Fruit fly (Drosophila melanogaster): ENCODE results near the gene CG32512.

Gene CG32512

dm6 chrX:21044831-21045447 lies 22.4 kb downstream of the CG32512 start, which contains the start of gene Cbs (continued):
- peak; percentile 67 for TF ChIP-seq CG8924 (tag; optimal IDR thresholded peaks at IDR 0.05)
- no peak for TF ChIP-seq exex (tag; optimal IDR thresholded peaks at IDR 0.05)
- no peak for TF ChIP-seq Lhr (GFP tag; optimal IDR thresholded peaks at IDR 0.05)
- TF ChIP-seq ken (GFP tag; IDR thresholded peaks at IDR 0.05), result peak; percentile 70; the same call in 2 of the 3 replicates
- 0 out of 2 replicates have a peak, but pooled peaks have one; percentile 25 for TF ChIP-seq CG31224 (GFP tag; IDR thresholded peaks at IDR 0.05)
- TF ChIP-seq CG30020 (tag; optimal IDR thresholded peaks at IDR 0.05), result peak; percentile 43
- peak; percentile 53 for TF ChIP-seq CG12659 (GFP tag; optimal IDR thresholded peaks at IDR 0.05)
- 0 out of 2 replicates have a peak, but pooled peaks have one; percentile 42 for TF ChIP-seq seq (GFP tag; IDR thresholded peaks at IDR 0.05)
- peak; percentile 69 for TF ChIP-seq CG4707 (GFP tag; optimal IDR thresholded peaks at IDR 0.05)
- TF ChIP-seq Dbx (GFP tag; IDR thresholded peaks at IDR 0.05), result peak; percentile 63
- TF ChIP-seq ind (GFP tag; optimal IDR thresholded peaks at IDR 0.05), result peak; percentile 56
- peak; percentile 70 for TF ChIP-seq CG14441 (GFP tag; IDR thresholded peaks at IDR 0.05)
- peak; percentile 45 for TF ChIP-seq CG12155 (GFP tag; optimal IDR thresholded peaks at IDR 0.05)
- TF ChIP-seq CG32772 (GFP tag; IDR thresholded peaks at IDR 0.05), result peak; percentile 60
- no peak for TF ChIP-seq CG12744 (GFP tag; optimal IDR thresholded peaks at IDR 0.05)
- TF ChIP-seq CG9797 (GFP tag; optimal IDR thresholded peaks at IDR 0.05), result no peak
- TF ChIP-seq CG8388 (GFP tag; optimal IDR thresholded peaks at IDR 0.05), result peak; percentile 34
- no peak for TF ChIP-seq CG8089 (GFP tag; optimal IDR thresholded peaks at IDR 0.05)
- peak; percentile 75 for TF ChIP-seq Sox100B (GFP tag; optimal IDR thresholded peaks at IDR 0.05)
- TF ChIP-seq CG8765 (GFP tag; IDR thresholded peaks at IDR 0.05), result peak; percentile 46; the same call in 1 of the 2 replicates
- TF ChIP-seq CG10366 (GFP tag; IDR thresholded peaks at IDR 0.05), result peak; percentile 64
- peak; percentile 47 for TF ChIP-seq CG12942 (GFP tag; optimal IDR thresholded peaks at IDR 0.05)
- TF ChIP-seq CG34422 (GFP tag; IDR thresholded peaks at IDR 0.05), result peak; percentile 42; the same call in 1 of the 3 replicates
- TF ChIP-seq cato (GFP tag; optimal IDR thresholded peaks at IDR 0.05; ENCODE audit: borderline replicate concordance), result peak; percentile 30
- no peak for TF ChIP-seq hb (GFP tag; IDR thresholded peaks at IDR 0.05; ENCODE audit: partially characterized antibody)
- TF ChIP-seq br (optimal IDR thresholded peaks at IDR 0.05), result no peak
- peak; percentile 29; the same call in 1 of the 3 replicates for TF ChIP-seq CG11093 (GFP tag; IDR thresholded peaks at IDR 0.05)
- peak; percentile 54 for TF ChIP-seq HLH3B (GFP tag; IDR thresholded peaks at IDR 0.05)
- TF ChIP-seq CG3065 (GFP tag; optimal IDR thresholded peaks at IDR 0.05), result no peak
- peak; percentile 35 for TF ChIP-seq Asciz (GFP tag; optimal IDR thresholded peaks at IDR 0.05)
- TF ChIP-seq CG17912 (GFP tag; optimal IDR thresholded peaks at IDR 0.05), result no peak
- peak; percentile 57 for TF ChIP-seq Ada2b (GFP tag; IDR thresholded peaks at IDR 0.05)
- TF ChIP-seq z (GFP tag; IDR thresholded peaks at IDR 0.05), result no peak
- peak; percentile 43; the same call in 1 of the 2 replicates for TF ChIP-seq Bgb (GFP tag; IDR thresholded peaks at IDR 0.05; ENCODE audit: partially characterized antibody)
- TF ChIP-seq trem (tag; optimal IDR thresholded peaks at IDR 0.05), result no peak
- 0 out of 2 replicates have a peak, but pooled peaks have one; percentile 40 for TF ChIP-seq CG11085 (GFP tag; IDR thresholded peaks at IDR 0.05)
- TF ChIP-seq CG17328 (GFP tag; IDR thresholded peaks at IDR 0.05), result peak; percentile 50; the same call in 1 of the 2 replicates
- peak; percentile 71 for TF ChIP-seq nmo (GFP tag; optimal IDR thresholded peaks at IDR 0.05)
- TF ChIP-seq grau (tag; optimal IDR thresholded peaks at IDR 0.05), result peak; percentile 75
- peak; percentile 27 for TF ChIP-seq ems (GFP tag; optimal IDR thresholded peaks at IDR 0.05)
- peak; percentile 58 for TF ChIP-seq Usf (GFP tag; optimal IDR thresholded peaks at IDR 0.05)
- no peak for TF ChIP-seq Tbp (GFP tag; optimal IDR thresholded peaks at IDR 0.05)
- TF ChIP-seq CG30431 (GFP tag; optimal IDR thresholded peaks at IDR 0.05), result peak; percentile 42
- peak; percentile 73 for TF ChIP-seq CG18262 (tag; optimal IDR thresholded peaks at IDR 0.05)
- TF ChIP-seq ham (GFP tag; IDR thresholded peaks at IDR 0.05), result no peak
- no peak for TF ChIP-seq kah (GFP tag; optimal IDR thresholded peaks at IDR 0.05)
- TF ChIP-seq CG16863 (GFP tag; optimal IDR thresholded peaks at IDR 0.05), result no peak
- TF ChIP-seq nerfin-2 (GFP tag; IDR thresholded peaks at IDR 0.05; ENCODE audit: partially characterized antibody), result no peak
- no peak for TF ChIP-seq Doc2 (GFP tag; IDR thresholded peaks at IDR 0.05)
- peak; percentile 72; the same call in 1 of the 2 replicates for TF ChIP-seq Xrp1 (GFP tag; IDR thresholded peaks at IDR 0.05)

Measured in whole organism, embryonic.